Worm (Caenorhabditis elegans): Measurements from ENCODE around the gene aff-1.

- TF ChIP-seq ama-1 (optimal IDR thresholded peaks at IDR 0.05) (no peak), elt-1 (tag; optimal IDR thresholded peaks at IDR 0.05) (no peak), elt-3 (tag; optimal IDR thresholded peaks at IDR 0.05) (no peak)
Measured at ce11 chrII:6835972-6836595, 27.5 kb downstream of the aff-1 start.

All from whole organism, L2 larva.